Worm (Caenorhabditis elegans) whole organism, L4 larva: ENCODE data around the gene F55C12.6.

Source experiments
- T26A8.4 ChIP-seq: fragments of 200-800 bp; sonication (Bioruptor generic); IDR thresholded peaks from 2 replicates; pipeline ENCODE4 v1.3.6; 2022; ENCODE audit warnings: missing genetic modification characterization, missing compliant biosample characterization
- ZK337.2 ChIP-seq: fragments of 200-800 bp; sonication (Bioruptor generic); IDR thresholded peaks from 2 replicates; pipeline ENCODE4 v1.3.6; 2022; ENCODE audit warnings: missing genetic modification reagents, missing genetic modification characterization, missing compliant biosample characterization
- aly-2 ChIP-seq: sonication (generic microtip); optimal IDR thresholded peaks from 2 replicates; lab custom pipeline; 2018; ENCODE audit warnings: missing biosample characterization, missing genetic modification characterization
- daf-12 ChIP-seq: fragments of 150-350 bp; optimal IDR thresholded peaks from 2 replicates; lab custom pipeline; 2014; ENCODE audit warnings: missing biosample characterization, missing genetic modification reagents, missing genetic modification characterization
- lin-39 ChIP-seq: fragments of 150-350 bp; optimal IDR thresholded peaks from 2 replicates; lab custom pipeline; 2014; ENCODE audit warnings: missing biosample characterization, missing genetic modification reagents, missing genetic modification characterization
- lsy-2 ChIP-seq, 2 experiments: fragments of 150-350 bp in 1 of 2; sonication (generic microtip) in 1 of 2; optimal IDR thresholded peaks; 2 replicates each; lab custom pipeline; 2014 to 2017; ENCODE audit warnings: missing biosample characterization in 2 of 2, missing genetic modification characterization in 2 of 2
- nhr-28 ChIP-seq: fragments of 150-350 bp; optimal IDR thresholded peaks from 2 replicates; lab custom pipeline; 2014; ENCODE audit warnings: missing biosample characterization, missing genetic modification characterization
- nhr-41 ChIP-seq: fragments of 200-800 bp; sonication (Bioruptor generic); IDR thresholded peaks from 2 replicates; pipeline ENCODE4 v1.3.6; 2022; ENCODE audit warnings: missing genetic modification reagents, missing genetic modification characterization, missing compliant biosample characterization
- nhr-42 ChIP-seq: fragments of 200-800 bp; sonication (Bioruptor generic); IDR thresholded peaks from 2 replicates; pipeline ENCODE4 v1.3.6; 2022; ENCODE audit warnings: missing genetic modification characterization, missing compliant biosample characterization
- tag-97 ChIP-seq: fragments of 200-800 bp; sonication (Bioruptor generic); IDR thresholded peaks from 2 replicates; pipeline ENCODE4 v1.3.6; 2022; ENCODE audit warnings: missing genetic modification characterization, missing compliant biosample characterization
- unc-39 ChIP-seq: sonication (generic microtip); optimal IDR thresholded peaks from 2 replicates; lab custom pipeline; 2017; ENCODE audit warnings: missing biosample characterization, missing genetic modification characterization
- zip-11 ChIP-seq: fragments of 200-800 bp; sonication (Bioruptor generic); IDR thresholded peaks from 2 replicates; pipeline ENCODE4 v1.3.6; 2022; ENCODE audit warnings: missing genetic modification characterization, missing compliant biosample characterization

DNA sequence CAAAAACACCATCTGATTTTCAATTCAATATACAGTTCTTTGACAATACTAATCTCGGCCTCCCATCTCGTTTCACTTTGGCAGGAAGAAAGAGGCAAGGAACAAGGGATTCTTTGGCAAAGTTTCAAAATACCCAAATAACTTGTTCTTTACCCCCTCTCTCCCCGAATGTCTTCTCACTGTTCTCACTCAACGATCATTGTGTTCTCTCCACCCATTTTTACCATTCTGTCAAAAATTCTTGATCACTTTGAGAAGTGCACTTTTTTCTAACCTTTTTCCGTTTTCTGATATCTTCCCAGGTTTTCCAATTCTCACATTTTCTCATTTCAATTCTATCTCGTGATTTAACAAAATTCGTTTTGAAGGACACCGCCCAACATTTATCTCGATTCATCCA lies 21.8 kb downstream of the F55C12.6 start, which contains the start of gene H41C03.1:
- TF ChIP-seq daf-12 (tag; lab: Kevin White, UChicago): no peak
- TF ChIP-seq zip-11 (GFP tag; lab: Robert Waterston, UW): no peak
- TF ChIP-seq unc-39 (tag; lab: Kevin White, UChicago): no peak
- no peak for TF ChIP-seq nhr-42
- TF ChIP-seq tag-97 (GFP tag; lab: Robert Waterston, UW): no peak
- no peak for TF ChIP-seq ZK337.2 (GFP tag; lab: Robert Waterston, UW)
- TF ChIP-seq lin-39: no peak
- TF ChIP-seq T26A8.4 (GFP tag; lab: Robert Waterston, UW): no peak
- TF ChIP-seq nhr-28 (tag; lab: Kevin White, UChicago): no peak
- no peak for TF ChIP-seq nhr-41
- TF ChIP-seq lsy-2 (tag; optimal IDR thresholded peaks at IDR 0.05; lab: Kevin White, UChicago): no peak
- no peak for TF ChIP-seq aly-2
